2 fruit fly cellular contexts compared by ENCODE assay signal in genomic region chr3R:30208766-30209484, dm6.
TF ChIP-seq lines count a peak whose summit lies in the region.

RpS7 (minus strand) TSS chr3R:30209020.

TF ChIP-seq in whole organism, embryonic, 481 proteins besides CTCF, POLR2A, EP300 and RAD21 (continued from another document and continues in another):
- TF ChIP-seq CG15696 (tag; optimal IDR thresholded peaks at IDR 0.05; lab: Kevin White, UChicago) (no peak), CG5245 (GFP tag; optimal IDR thresholded peaks at IDR 0.05; lab: Kevin White, UChicago) (peak; percentile 35), repo (GFP tag; optimal IDR thresholded peaks at IDR 0.05; lab: Kevin White, UChicago) (peak; percentile 6), eve (GFP tag; optimal IDR thresholded peaks at IDR 0.05; lab: Kevin White, UChicago) (peak in 1 of 2 experiments; percentile 71), CG3726 (GFP tag; IDR thresholded peaks at IDR 0.05; lab: Robert Waterston, UW) (peak; percentile 76), bbx (GFP tag; IDR thresholded peaks at IDR 0.05; lab: Robert Waterston, UW; ENCODE audit: partially characterized antibody) (peak; percentile 96), CG10462 (GFP tag; optimal IDR thresholded peaks at IDR 0.05; lab: Kevin White, UChicago) (peak; percentile 15), rib (GFP tag; IDR thresholded peaks at IDR 0.05; lab: Robert Waterston, UW) (peak; percentile 66), CG1792 (GFP tag; optimal IDR thresholded peaks at IDR 0.05; lab: Kevin White, UChicago) (peak; percentile 9), da (GFP tag; optimal IDR thresholded peaks at IDR 0.05; lab: Kevin White, UChicago) (no peak), zen2 (GFP tag; IDR thresholded peaks at IDR 0.05; lab: Robert Waterston, UW; ENCODE audit: partially characterized antibody) (peak; percentile 94), exex (tag; optimal IDR thresholded peaks at IDR 0.05; lab: Kevin White, UChicago) (peak; percentile 39), CG17568 (GFP tag; optimal IDR thresholded peaks at IDR 0.05; lab: Kevin White, UChicago) (peak; percentile 90), btn (GFP tag; optimal IDR thresholded peaks at IDR 0.05; lab: Kevin White, UChicago) (peak; percentile 28), CG16813 (GFP tag; IDR thresholded peaks at IDR 0.05; lab: Robert Waterston, UW; ENCODE audit: partially characterized antibody) (peak; percentile 98), Asciz (GFP tag; optimal IDR thresholded peaks at IDR 0.05; lab: Kevin White, UChicago) (peak; percentile 78), CG16815 (GFP tag; optimal IDR thresholded peaks at IDR 0.05; lab: Kevin White, UChicago) (no peak), Dek (tag; optimal IDR thresholded peaks at IDR 0.05; lab: Kevin White, UChicago) (peak; percentile 17), lmd (GFP tag; IDR thresholded peaks at IDR 0.05; lab: Robert Waterston, UW) (peak; percentile 55), CG18262 (tag; optimal IDR thresholded peaks at IDR 0.05; lab: Kevin White, UChicago) (peak; percentile 69), Hr39 (optimal IDR thresholded peaks at IDR 0.05; lab: Kevin White, UChicago) (no peak), scrt (GFP tag; optimal IDR thresholded peaks at IDR 0.05; lab: Kevin White, UChicago) (peak; percentile 75), CG11398 (GFP tag; optimal IDR thresholded peaks at IDR 0.05; lab: Kevin White, UChicago) (peak; percentile 41), mam (GFP tag; optimal IDR thresholded peaks at IDR 0.05; lab: Kevin White, UChicago) (peak; percentile 25), ase (GFP tag; IDR thresholded peaks at IDR 0.05; lab: Robert Waterston, UW) (peak; percentile 83), Hmr (GFP tag; optimal IDR thresholded peaks at IDR 0.05; lab: Kevin White, UChicago) (peak; percentile 85), sens-2 (GFP tag; IDR thresholded peaks at IDR 0.05; lab: Robert Waterston, UW) (peak; percentile 81), dan (GFP tag; IDR thresholded peaks at IDR 0.05; lab: Robert Waterston, UW) (no peak), BtbVII (GFP tag; optimal IDR thresholded peaks at IDR 0.05; lab: Kevin White, UChicago) (peak; percentile 84), nerfin-2 (GFP tag; IDR thresholded peaks at IDR 0.05; lab: Robert Waterston, UW; ENCODE audit: partially characterized antibody) (peak; percentile 95), D19B (GFP tag; optimal IDR thresholded peaks at IDR 0.05; lab: Kevin White, UChicago) (peak; percentile 28), CG6791 (GFP tag; IDR thresholded peaks at IDR 0.05; lab: Robert Waterston, UW; ENCODE audit: partially characterized antibody) (peak; percentile 94), pzg (GFP tag; optimal IDR thresholded peaks at IDR 0.05; lab: Kevin White, UChicago) (peak; percentile 54), nmo (GFP tag; optimal IDR thresholded peaks at IDR 0.05; lab: Kevin White, UChicago) (peak; percentile 77), CG9727 (GFP tag; optimal IDR thresholded peaks at IDR 0.05; lab: Kevin White, UChicago) (peak; percentile 89), Poxn (GFP tag; IDR thresholded peaks at IDR 0.05; lab: Robert Waterston, UW) (peak; percentile 21; the same call in 1 of the 2 replicates), zen (tag; optimal IDR thresholded peaks at IDR 0.05; lab: Kevin White, UChicago) (no peak), pros (GFP tag; optimal IDR thresholded peaks at IDR 0.05; lab: Kevin White, UChicago) (peak; percentile 33), NC2α (GFP tag; optimal IDR thresholded peaks at IDR 0.05; lab: Kevin White, UChicago) (no peak), CG12155 (GFP tag; optimal IDR thresholded peaks at IDR 0.05; lab: Kevin White, UChicago) (peak; percentile 72), Mes4 (GFP tag; optimal IDR thresholded peaks at IDR 0.05; lab: Kevin White, UChicago) (peak; percentile 82), PHDP (tag; optimal IDR thresholded peaks at IDR 0.05; lab: Kevin White, UChicago) (peak; percentile 75), CG32772 (GFP tag; IDR thresholded peaks at IDR 0.05; lab: Robert Waterston, UW) (peak; percentile 61), CG30020 (tag; optimal IDR thresholded peaks at IDR 0.05; lab: Kevin White, UChicago) (peak; percentile 47), ham (GFP tag; IDR thresholded peaks at IDR 0.05; lab: Robert Waterston, UW) (peak; percentile 66; the same call in 1 of the 2 replicates), CG8388 (GFP tag; optimal IDR thresholded peaks at IDR 0.05; lab: Kevin White, UChicago) (peak; percentile 86), CG18476 (GFP tag; optimal IDR thresholded peaks at IDR 0.05; lab: Kevin White, UChicago) (peak; percentile 29), bigmax (GFP tag; optimal IDR thresholded peaks at IDR 0.05; lab: Kevin White, UChicago) (peak; percentile 38), CG9876 (GFP tag; optimal IDR thresholded peaks at IDR 0.05; lab: Kevin White, UChicago) (peak; percentile 38), Sox100B (GFP tag; optimal IDR thresholded peaks at IDR 0.05; lab: Kevin White, UChicago) (peak; percentile 87), Doc3 (GFP tag; IDR thresholded peaks at IDR 0.05; lab: Robert Waterston, UW; ENCODE audit: partially characterized antibody) (peak; percentile 98), pho (GFP tag; optimal IDR thresholded peaks at IDR 0.05; lab: Kevin White, UChicago) (peak; percentile 56), en (GFP tag; optimal IDR thresholded peaks at IDR 0.05; lab: Kevin White, UChicago) (no peak), Atf6 (GFP tag; IDR thresholded peaks at IDR 0.05; lab: Robert Waterston, UW) (peak; percentile 71), amos (GFP tag; IDR thresholded peaks at IDR 0.05; lab: Robert Waterston, UW; ENCODE audit: partially characterized antibody) (peak; percentile 96), chinmo (GFP tag; IDR thresholded peaks at IDR 0.05; lab: Robert Waterston, UW; ENCODE audit: partially characterized antibody) (peak; percentile 93; the same call in 2 of the 4 replicates), CG3995 (GFP tag; optimal IDR thresholded peaks at IDR 0.05; lab: Kevin White, UChicago) (peak; percentile 36), pita (GFP tag; optimal IDR thresholded peaks at IDR 0.05; lab: Kevin White, UChicago) (no peak), Rfx (GFP tag; IDR thresholded peaks at IDR 0.05; lab: Robert Waterston, UW) (peak; percentile 84), pb (GFP tag; optimal IDR thresholded peaks at IDR 0.05; lab: Kevin White, UChicago) (peak; percentile 60), CG13296 (GFP tag; optimal IDR thresholded peaks at IDR 0.05; lab: Kevin White, UChicago) (peak; percentile 89), CG1024 (GFP tag; IDR thresholded peaks at IDR 0.05; lab: Robert Waterston, UW) (peak; percentile 67), CG10321 (GFP tag; IDR thresholded peaks at IDR 0.05; lab: Robert Waterston, UW) (peak; percentile 39; the same call in 1 of the 2 replicates), h (optimal IDR thresholded peaks at IDR 0.05; lab: Kevin White, UChicago) (no peak)

TF ChIP-seq in whole organism, prepupa, 60 proteins besides CTCF, POLR2A, EP300 and RAD21 (continued from another document):
- TF ChIP-seq CG7368 (GFP tag; optimal IDR thresholded peaks at IDR 0.05; lab: Kevin White, UChicago) (peak; percentile 78), Eip75B (GFP tag; optimal IDR thresholded peaks at IDR 0.05; lab: Kevin White, UChicago) (peak; percentile 37), pdm3 (GFP tag; optimal IDR thresholded peaks at IDR 0.05; lab: Kevin White, UChicago) (peak; percentile 48), CG11762 (GFP tag; optimal IDR thresholded peaks at IDR 0.05; lab: Kevin White, UChicago; ENCODE audit: insufficient read depth) (peak; percentile 43), CG6854 (GFP tag; optimal IDR thresholded peaks at IDR 0.05; lab: Kevin White, UChicago) (peak; percentile 94), Lpt (GFP tag; optimal IDR thresholded peaks at IDR 0.05; lab: Kevin White, UChicago) (no peak), Ets21C (GFP tag; optimal IDR thresholded peaks at IDR 0.05; lab: Kevin White, UChicago) (peak; percentile 21)
TF ChIP-seq in whole organism, prepupa: peak in this region for 49.
